Worm (Caenorhabditis elegans): Measurements from ENCODE around the gene srx-36.

DNA sequence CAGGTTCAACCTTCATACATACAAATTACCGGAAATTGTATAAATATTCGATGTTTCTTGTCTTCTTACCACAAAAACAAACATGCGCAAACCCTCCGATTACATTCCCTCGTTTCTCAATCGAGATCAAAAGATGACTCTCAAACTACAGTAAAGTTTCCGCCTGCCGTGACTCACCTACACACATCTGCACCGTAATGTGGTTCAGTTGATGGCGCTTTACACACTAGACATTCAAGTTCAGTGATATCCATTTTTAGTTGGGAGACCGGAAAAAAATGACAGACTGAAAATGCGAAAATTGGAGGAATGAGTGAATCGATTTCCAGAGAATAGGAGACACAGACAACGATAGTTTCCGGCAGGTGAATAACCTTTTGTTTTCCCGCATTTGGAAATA lies 39.6 kb downstream of the srx-36 start, which contains the start of gene nhr-286:
- no peak for TF ChIP-seq tab-1 (GFP tag; IDR thresholded peaks at IDR 0.05)
- no peak for TF ChIP-seq klf-2 (GFP tag; conservative IDR thresholded peaks at IDR 0.05)
- TF ChIP-seq ztf-29 (GFP tag; IDR thresholded peaks at IDR 0.05): no peak
